Worm (Caenorhabditis elegans) whole organism, dauer: ENCODE measurements around the gene ifas-1.

Source experiments
- unc-62 ChIP-seq: sonication (generic microtip); optimal IDR thresholded peaks from 2 replicates; lab custom pipeline; 2017; ENCODE audit warnings: missing biosample characterization, missing genetic modification reagents, missing genetic modification characterization

ifas-1 gene

DNA sequence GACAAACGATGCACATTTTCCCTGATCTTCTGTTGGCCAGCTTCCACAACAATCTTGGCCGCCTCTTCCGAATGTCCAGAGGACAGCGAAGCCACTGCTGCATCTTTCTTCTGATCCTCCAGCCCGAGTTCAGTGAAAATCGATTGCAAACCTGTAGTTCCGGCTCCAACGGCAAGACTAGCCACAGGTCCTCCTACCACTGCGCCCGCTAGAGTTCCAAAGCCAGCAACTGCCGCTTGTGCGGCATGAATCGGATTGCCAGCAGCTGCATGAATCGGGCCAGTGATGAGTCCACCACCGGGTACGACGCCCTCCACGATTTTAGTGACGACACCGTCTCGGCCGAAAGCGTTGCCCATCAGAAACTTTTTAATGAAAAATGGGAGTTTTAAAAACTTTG is at the start of gene ifas-1:
TSS of gene ifas-1 (minus strand) at position 387 of the 400 bp plus-strand sequence.
- TF ChIP-seq unc-62 (GFP tag; lab: Kevin White, UChicago) = no peak

DNA sequence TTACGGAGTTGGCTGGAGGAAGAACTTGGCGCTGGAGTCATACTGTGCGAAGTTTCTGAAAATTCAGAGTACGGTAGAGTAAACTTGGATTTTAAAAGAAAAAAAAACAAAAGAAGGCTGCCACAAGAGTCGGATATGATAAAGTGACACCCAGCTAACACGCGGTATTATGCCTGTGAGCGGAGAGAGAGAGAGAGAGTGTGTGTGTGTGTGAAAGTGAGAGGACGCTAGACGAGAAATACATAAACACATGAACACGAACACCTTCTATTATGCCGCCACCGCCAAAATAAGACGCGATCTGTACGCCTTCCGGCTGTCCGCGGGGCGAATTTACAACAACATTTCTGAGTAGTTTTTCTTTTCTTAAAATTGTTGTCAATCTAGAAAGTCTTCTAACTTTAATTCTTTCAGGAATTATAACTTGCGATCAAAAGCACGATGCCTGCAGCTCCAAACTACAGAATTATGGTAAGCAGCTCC is 48.4 kb upstream of the ifas-1 start, which contains the start of gene F12E12.6:
TSS of gene F12E12.6 (minus strand) at position 51 of the 483 bp plus-strand sequence.
- no peak for TF ChIP-seq unc-62 (GFP tag; lab: Kevin White, UChicago)

DNA sequence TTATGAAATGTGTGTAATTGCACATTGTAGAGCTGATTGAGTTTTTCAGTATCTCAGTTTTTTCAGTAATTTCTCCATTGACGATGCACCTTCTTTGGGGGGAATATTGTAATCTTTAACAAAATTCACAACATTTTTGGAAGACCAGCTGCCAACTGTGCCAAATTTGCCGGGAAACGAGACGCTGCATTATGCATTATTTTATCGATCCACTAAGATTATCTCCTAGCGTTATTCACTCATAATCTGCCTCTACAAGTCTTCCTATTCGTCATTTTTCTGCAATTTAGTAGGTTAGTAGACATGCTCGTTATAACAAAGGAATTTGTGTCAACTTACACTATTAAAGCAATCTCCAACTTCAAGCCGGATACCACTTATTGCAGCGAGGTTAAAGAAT is 43.2 kb upstream of the ifas-1 start, which contains the start of the genes sdz-12 and bath-31:
TSS of gene sdz-12 (minus strand) at position 101 of the 400 bp plus-strand sequence.
TSS of gene bath-31 (plus strand) at position 251 of the 400 bp plus-strand sequence.
- TF ChIP-seq unc-62 (GFP tag; lab: Kevin White, UChicago) = no peak

DNA sequence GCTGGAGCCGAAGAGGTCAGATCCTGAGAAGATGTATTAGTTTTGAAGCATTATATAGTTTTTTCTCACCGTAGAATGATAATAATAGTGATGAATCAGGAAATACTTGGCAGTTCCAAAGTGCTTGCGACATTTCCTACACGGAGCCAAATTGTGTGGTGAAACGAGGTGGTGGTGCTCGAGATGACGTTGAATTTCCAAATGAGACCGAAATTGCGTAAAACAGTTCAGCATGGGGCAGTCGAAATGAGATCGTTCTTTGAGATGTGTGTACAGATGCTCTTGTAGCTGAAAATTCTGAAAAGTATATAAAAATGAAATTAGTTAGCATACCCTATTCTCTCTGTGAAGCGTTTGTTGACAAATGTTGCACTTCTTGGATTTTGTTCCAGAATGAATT is 39.5 kb upstream of the ifas-1 start, which contains the start of gene C46E10.8:
TSS of gene C46E10.8 (minus strand) at position 101 of the 400 bp plus-strand sequence.
- no peak for TF ChIP-seq unc-62 (GFP tag; lab: Kevin White, UChicago)

DNA sequence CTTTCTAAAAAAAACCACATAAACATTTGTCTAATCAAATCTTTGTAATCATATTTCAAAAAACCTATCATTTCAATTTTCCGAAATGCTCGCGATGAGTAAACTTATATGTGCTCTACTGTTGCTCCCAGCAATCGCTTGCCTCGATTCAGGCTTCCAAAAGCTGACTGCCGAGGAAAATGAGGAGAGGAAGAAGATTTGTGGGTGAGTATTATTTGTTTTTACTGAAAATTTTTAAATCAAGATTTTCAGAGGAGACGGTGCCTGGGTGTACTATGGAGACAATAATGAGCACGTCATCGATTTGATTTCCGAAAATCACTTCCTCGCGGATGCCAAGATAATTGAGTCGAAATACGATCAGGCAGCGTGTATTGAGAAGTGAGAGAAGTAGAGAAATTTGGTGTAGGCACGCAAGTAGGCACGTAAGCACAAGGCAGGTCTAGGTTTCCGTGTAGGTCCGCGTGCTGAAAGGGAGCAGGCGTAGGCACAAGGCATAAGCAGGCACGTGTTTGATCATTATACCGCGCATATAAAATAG is 35.7 kb upstream of the ifas-1 start, which contains the start of gene C46E10.1:
TSS of gene C46E10.1 (plus strand) at position 51 of the 541 bp plus-strand sequence.
- no peak for TF ChIP-seq unc-62 (GFP tag; lab: Kevin White, UChicago)

DNA sequence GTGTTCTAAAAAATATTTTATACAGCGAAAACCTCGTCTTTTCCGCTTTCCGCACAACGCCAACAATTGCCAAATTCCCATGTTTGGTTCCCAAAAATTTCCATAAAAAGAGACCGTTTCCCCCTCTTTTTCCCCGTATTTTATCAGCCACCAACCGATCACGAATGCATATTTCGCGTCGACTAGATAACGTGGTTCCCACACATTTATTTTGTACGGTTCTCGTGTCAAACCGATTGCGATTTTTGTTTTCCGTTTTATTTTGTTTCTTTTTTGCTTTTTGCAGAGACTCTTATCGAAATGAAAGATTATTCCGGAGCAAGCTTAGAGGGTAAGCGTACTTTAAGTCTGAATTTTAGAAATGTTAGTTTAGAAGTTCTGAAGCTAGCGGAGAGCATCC is 32.5 kb upstream of the ifas-1 start, which contains the start of gene C46E10.3:
TSS of gene C46E10.3 (plus strand) at position 301 of the 400 bp plus-strand sequence.
- no peak for TF ChIP-seq unc-62 (GFP tag; lab: Kevin White, UChicago)

DNA sequence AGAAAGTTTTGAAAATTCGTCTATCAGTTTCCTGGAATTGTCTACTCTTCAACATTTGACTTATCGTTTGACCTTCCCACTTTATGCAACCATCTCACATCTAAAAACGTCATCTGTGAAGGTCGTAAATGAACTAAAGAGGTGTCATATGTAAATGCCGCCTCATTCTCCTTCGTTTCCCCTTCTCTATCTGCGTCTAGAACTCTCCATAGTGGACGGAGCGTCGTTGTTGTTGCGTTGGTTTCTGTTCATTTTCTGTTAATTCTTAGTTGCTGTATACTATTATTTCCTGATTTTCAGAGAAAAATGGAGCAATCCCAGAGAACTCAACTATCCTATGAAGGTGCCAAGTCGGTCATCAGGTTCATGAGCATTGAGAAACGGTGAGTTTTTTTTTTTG is 28.4 kb upstream of the ifas-1 start, which contains the start of gene fbxc-52:
TSS of gene fbxc-52 (plus strand) at position 301 of the 400 bp plus-strand sequence.
- no peak for TF ChIP-seq unc-62 (GFP tag; lab: Kevin White, UChicago)

DNA sequence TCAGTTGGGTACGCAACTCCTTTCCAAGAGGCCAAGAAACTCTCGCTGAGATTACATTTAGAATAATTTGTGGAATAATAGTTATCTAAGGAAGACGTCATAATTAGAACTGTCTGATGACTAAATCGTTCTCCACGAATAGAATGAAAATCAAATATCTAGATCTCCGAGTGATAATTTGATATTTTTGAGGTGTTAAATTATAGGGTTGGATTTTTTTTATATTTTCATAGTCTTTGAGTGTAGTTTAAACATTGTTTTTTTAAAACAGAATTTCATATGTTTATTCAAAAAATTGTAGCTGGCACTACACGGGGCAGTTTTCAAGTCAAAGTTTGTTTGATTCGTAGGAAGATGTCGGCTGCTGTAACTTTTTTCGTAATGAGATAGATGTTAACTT is 27.9 kb upstream of the ifas-1 start, which contains the start of gene srh-99:
TSS of gene srh-99 (minus strand) at position 101 of the 400 bp plus-strand sequence.
- TF ChIP-seq unc-62 (GFP tag; lab: Kevin White, UChicago) = no peak

DNA sequence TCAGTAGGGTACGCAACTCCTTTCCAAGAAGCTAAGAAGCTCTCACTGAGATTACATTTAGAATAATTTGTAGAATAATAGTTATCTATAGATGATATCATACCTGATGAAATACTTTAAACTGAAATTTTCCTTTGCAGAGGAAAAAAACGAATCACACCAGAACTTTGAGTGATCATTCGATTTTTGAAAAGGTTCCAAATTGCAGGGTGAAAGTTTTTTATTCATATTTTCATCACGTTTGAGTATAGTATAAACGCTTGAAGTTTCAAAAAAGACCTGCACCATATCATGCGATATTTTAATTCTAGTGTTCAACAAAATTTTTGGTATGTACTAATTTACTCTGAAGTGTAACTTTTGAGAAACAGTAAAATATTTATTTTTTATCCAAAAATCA is 26.1 kb upstream of the ifas-1 start, which contains the start of gene srh-100:
TSS of gene srh-100 (minus strand) at position 101 of the 400 bp plus-strand sequence.
- TF ChIP-seq unc-62 (GFP tag; lab: Kevin White, UChicago) = no peak

DNA sequence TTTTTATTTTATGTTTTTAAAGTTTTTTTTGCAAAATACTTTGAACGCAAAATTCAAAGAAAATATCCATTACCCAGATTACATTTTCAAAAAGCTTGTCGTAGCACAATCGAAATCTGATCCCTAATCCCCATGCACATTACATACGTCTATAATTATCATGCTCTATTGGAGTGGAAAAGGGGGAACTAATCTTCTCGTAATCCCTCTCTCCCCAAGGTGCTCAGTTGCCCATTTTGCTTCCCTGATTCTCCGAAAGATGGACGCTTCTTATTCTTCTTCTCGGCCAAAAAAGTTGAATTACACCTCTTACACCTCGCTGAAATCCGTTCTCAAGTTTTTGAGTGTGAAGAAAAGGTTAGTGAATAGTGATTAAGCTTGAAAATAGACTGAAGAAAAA is 22.5 kb upstream of the ifas-1 start, which contains the start of gene fbxc-53:
TSS of gene fbxc-53 (plus strand) at position 245 of the 400 bp plus-strand sequence.
- TF ChIP-seq unc-62 (GFP tag; lab: Kevin White, UChicago) = no peak

DNA sequence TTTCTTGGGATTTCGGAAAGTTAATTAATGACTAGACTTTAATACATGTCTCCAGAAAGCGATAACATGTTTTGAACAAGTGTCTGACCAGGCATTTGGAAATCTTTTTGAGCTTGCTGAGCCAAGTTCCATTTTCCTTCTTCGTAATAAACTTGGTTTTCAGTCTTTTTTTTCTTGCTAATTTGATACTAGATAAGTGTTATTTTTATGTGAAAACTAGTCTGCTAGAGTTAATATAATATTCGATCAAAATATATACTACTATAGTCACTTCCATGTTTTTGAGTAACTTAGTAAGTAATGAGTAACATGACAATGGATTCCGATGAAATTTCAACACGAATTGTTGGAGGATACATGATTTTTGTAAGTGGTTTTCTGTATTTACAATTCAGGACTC is 20.7 kb upstream of the ifas-1 start, which contains the start of gene srx-110:
TSS of gene srx-110 (plus strand) at position 301 of the 400 bp plus-strand sequence.
- no peak for TF ChIP-seq unc-62 (GFP tag; lab: Kevin White, UChicago)

DNA sequence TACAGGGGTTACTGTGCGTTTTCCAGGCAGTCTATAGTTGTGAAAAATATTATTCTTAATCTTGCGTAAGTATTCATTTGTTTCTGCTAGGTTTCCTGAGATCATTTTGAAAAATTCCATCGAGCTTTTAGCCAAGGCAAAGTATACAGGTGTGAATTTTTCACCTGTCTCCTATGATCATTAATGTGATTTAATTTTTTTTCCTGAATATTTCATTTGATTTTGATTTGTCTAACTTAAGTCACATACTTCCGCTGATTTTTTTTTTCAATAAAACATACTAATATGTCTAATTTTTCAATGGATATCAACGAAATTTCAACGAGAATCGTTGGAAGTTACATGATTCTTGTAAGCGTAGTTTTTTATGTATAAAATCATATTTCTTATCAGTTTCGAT is 16.8 kb upstream of the ifas-1 start, which contains the start of gene srx-108:
TSS of gene srx-108 (plus strand) at position 301 of the 400 bp plus-strand sequence.
- no peak for TF ChIP-seq unc-62 (GFP tag; lab: Kevin White, UChicago)

DNA sequence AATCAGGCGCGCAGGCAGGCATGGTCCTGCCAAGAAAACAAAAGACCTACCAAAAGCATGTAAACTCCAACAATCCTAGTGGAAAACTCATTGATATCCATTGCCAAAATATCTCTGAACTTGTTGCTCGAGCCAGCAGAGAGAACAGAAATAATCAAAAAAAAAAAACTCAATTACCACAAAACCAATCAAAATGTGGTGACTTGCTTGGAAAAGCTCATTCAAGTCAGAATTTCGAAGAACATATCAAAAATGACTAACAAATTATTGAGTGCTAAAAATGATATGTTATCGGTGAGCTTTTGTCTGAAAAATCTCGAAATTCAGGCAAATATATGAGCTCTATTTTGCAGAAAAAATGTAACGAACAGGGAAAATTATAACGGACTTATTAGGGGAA is 12.8 kb upstream of the ifas-1 start, which contains the start of gene srx-105:
TSS of gene srx-105 (minus strand) at position 101 of the 400 bp plus-strand sequence.
- no peak for TF ChIP-seq unc-62 (GFP tag; lab: Kevin White, UChicago)

DNA sequence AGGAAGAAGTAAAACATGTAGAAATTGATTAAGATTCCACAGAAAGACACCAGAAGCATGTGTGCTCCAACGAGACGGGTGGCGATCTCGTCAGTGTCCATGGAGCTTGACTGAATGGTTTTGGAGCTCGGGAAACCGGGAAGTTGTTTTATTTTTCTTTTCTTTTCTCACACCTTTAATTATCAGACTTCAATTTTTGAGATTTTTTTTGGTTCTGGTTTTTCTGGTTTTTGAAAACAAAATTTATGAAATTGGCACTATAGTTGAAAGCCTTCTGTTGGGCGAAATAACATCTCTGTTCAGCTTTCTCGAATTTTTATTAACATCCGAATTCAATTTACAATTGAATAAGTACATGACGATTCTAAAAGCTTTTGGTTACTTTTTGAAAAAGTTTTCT is 11.1 kb upstream of the ifas-1 start, which contains the start of gene srx-104:
TSS of gene srx-104 (minus strand) at position 101 of the 400 bp plus-strand sequence.
- TF ChIP-seq unc-62 (GFP tag; lab: Kevin White, UChicago) = no peak

DNA sequence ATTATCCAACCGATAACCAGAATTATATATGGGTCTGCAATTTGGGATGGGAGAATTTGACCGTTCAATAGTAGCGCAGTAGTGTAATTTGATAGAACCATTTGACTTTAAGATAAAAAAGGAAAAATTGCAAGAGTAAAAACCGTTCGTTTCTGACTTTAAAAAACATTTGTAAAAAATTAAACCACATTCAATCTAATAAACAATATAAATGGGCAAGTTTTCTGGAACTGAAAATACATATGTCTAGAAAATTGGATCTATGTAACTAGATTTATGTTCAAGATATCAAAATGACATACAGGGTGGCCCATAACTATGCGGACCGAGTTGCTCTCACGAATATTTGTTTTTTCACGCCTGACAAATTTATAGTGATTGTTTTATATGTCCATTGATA is 6.1 kb upstream of the ifas-1 start, which contains the start of gene srx-102:
TSS of gene srx-102 (minus strand) at position 101 of the 400 bp plus-strand sequence.
- TF ChIP-seq unc-62 (GFP tag; lab: Kevin White, UChicago) = no peak

DNA sequence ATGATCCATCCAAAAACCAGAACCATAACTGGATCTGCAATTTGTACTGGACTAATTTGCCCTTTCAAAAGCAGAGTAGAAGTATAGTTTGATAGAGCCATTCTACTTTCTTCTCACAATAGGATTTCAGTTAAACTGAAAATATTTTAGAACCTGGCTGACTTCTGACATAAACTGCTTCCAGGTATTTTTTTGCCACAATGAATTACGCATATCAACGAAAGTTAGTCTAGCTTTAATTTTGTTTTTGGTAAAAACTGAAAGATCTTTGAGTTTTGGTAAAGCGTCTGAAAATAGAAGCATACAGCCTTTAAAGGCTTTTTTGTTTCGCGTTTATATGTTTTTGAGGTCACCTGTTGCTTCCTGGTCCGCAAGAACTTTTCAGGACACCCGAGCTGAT is 2.1 kb upstream of the ifas-1 start, which contains the start of gene srx-101:
TSS of gene srx-101 (minus strand) at position 101 of the 400 bp plus-strand sequence.
- no peak for TF ChIP-seq unc-62 (GFP tag; lab: Kevin White, UChicago)
